Worm (Caenorhabditis elegans): Measurements from ENCODE around the gene srx-46.

Gene srx-46

DNA sequence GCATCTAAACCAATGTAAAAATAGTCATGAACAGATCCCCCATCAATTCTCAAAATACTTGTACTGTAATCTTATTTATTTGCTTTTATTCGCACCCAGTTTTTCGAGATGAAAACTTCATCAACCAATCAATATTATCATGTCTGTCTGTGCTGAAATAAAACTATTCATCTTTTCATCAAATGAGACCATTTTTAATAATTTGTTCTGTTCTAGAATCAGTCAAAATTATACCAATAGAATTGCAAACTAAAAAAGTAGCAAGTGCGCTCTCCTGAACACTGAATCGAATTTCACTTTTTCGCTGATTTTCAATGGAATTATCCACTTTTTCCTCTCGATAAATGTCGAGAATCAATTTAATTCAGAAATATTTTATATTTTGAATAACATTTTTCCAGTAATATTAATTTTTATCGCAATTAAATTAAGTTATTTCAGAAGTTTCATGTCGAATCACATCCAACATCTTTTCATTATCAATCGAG lies 46.9 kb downstream of the srx-46 start, which contains the start of gene trpp-4 (continued):
- no peak for TF ChIP-seq hlh-4 (tag; optimal IDR thresholded peaks at IDR 0.05)
- TF ChIP-seq ceh-82 (tag; optimal IDR thresholded peaks at IDR 0.05) = no peak
- no peak for TF ChIP-seq unc-86 (tag; optimal IDR thresholded peaks at IDR 0.05)
- peak in 1 of 2 experiments; percentile 3 for TF ChIP-seq lsy-2 (tag; optimal IDR thresholded peaks at IDR 0.05)
- TF ChIP-seq lin-39 (tag; optimal IDR thresholded peaks at IDR 0.05) = no peak
